Worm (Caenorhabditis elegans): Measurements from ENCODE around the gene F57C2.4.

Gene F57C2.4

ce11 chrII:14573315-14573714 is 48.2 kb downstream of the F57C2.4 start, which contains the start of gene madf-5:
Gene madf-5, plus strand, starts transcription at chrII:14573615.
- TF ChIP-seq unc-55 (GFP tag; optimal IDR thresholded peaks at IDR 0.05) (no peak), ceh-45 (GFP tag; IDR thresholded peaks at IDR 0.05) (no peak)

- TF ChIP-seq zip-5 (tag; optimal IDR thresholded peaks at IDR 0.05) = no peak
- TF ChIP-seq elt-2 (tag; optimal IDR thresholded peaks at IDR 0.05) = no peak
- no peak for TF ChIP-seq pha-2 (tag; optimal IDR thresholded peaks at IDR 0.05)
- no peak for TF ChIP-seq gmeb-2 (tag; optimal IDR thresholded peaks at IDR 0.05)
- TF ChIP-seq lim-6 (tag; optimal IDR thresholded peaks at IDR 0.05) = no peak
- TF ChIP-seq syd-9 (tag; optimal IDR thresholded peaks at IDR 0.05) = no peak
- no peak for TF ChIP-seq odd-2 (tag; optimal IDR thresholded peaks at IDR 0.05)
- TF ChIP-seq tbx-2 (tag; optimal IDR thresholded peaks at IDR 0.05) = no peak
- no peak for TF ChIP-seq hlh-8 (tag; optimal IDR thresholded peaks at IDR 0.05)
- TF ChIP-seq ceh-48 (tag; optimal IDR thresholded peaks at IDR 0.05) = no peak
- TF ChIP-seq ceh-24 (tag; optimal IDR thresholded peaks at IDR 0.05) = no peak
- TF ChIP-seq pqm-1 (tag; optimal IDR thresholded peaks at IDR 0.05) = no peak
- TF ChIP-seq ref-2 (tag; optimal IDR thresholded peaks at IDR 0.05) = no peak
- TF ChIP-seq hlh-6 (tag; optimal IDR thresholded peaks at IDR 0.05) = no peak
- TF ChIP-seq lin-11 (tag; optimal IDR thresholded peaks at IDR 0.05) = no peak
- TF ChIP-seq dmd-4 (tag; optimal IDR thresholded peaks at IDR 0.05; ENCODE audit: borderline replicate concordance) = no peak
Observed at ce11 chrII:14574790-14575189, 49.7 kb downstream of the F57C2.4 start.

Data from whole organism, late embryonic.